Worm (Caenorhabditis elegans) whole organism, young adult: Measurements from ENCODE around the gene T23F6.5.

Experiments used
- B0019.2 ChIP-seq: fragments of 200-800 bp; sonication (Bioruptor generic); conservative IDR thresholded peaks from 2 replicates; pipeline ENCODE4 v1.3.6; 2022; ENCODE audit warnings: missing genetic modification reagents, missing genetic modification characterization, missing compliant biosample characterization
- B0261.1 ChIP-seq: sonication (generic microtip); optimal IDR thresholded peaks from 2 replicates; lab custom pipeline; 2016; ENCODE audit warnings: mild to moderate bottlenecking, missing genetic modification characterization, moderate library complexity, missing compliant biosample characterization
- C06A6.2 ChIP-seq: fragments of 200-800 bp; sonication (Bioruptor generic); conservative IDR thresholded peaks from 2 replicates; pipeline ENCODE4 v1.3.6; 2022; ENCODE audit warnings: missing genetic modification characterization, missing compliant biosample characterization
- F22D6.2 ChIP-seq: sonication (generic microtip); optimal IDR thresholded peaks from 2 replicates; lab custom pipeline; 2016; ENCODE audit warnings: mild to moderate bottlenecking, missing genetic modification characterization, missing compliant biosample characterization
- F33H1.4 ChIP-seq: fragments of 200-800 bp; sonication (Bioruptor generic); IDR thresholded peaks from 2 replicates; pipeline ENCODE4 v1.3.6; 2022; ENCODE audit warnings: missing genetic modification reagents, missing genetic modification characterization, missing compliant biosample characterization
- F52B5.7 ChIP-seq: sonication (generic microtip); optimal IDR thresholded peaks from 2 replicates; lab custom pipeline; 2016; ENCODE audit warnings: mild to moderate bottlenecking, missing genetic modification characterization, missing compliant biosample characterization
- F57C9.4 ChIP-seq: sonication (generic microtip); optimal IDR thresholded peaks from 2 replicates; lab custom pipeline; 2017; ENCODE audit warnings: mild to moderate bottlenecking, missing genetic modification characterization, missing compliant biosample characterization
- K11D2.4 ChIP-seq: fragments of 200-800 bp; sonication (Bioruptor generic); IDR thresholded peaks from 2 replicates; pipeline ENCODE4 v1.3.6; 2022; ENCODE audit warnings: missing genetic modification reagents, missing genetic modification characterization, missing compliant biosample characterization
- K12H6.12 ChIP-seq: fragments of 200-800 bp; sonication (Bioruptor generic); optimal IDR thresholded peaks from 2 replicates; lab custom pipeline; 2018; ENCODE audit warnings: mild to moderate bottlenecking, missing genetic modification characterization, missing compliant biosample characterization
- T07F8.4 ChIP-seq: sonication (generic microtip); optimal IDR thresholded peaks from 2 replicates; lab custom pipeline; 2016; ENCODE audit warnings: mild to moderate bottlenecking, missing genetic modification characterization, moderate library complexity, missing compliant biosample characterization
- Y53F4B.3 ChIP-seq: fragments of 200-800 bp; sonication (Bioruptor generic); IDR thresholded peaks from 2 replicates; pipeline ENCODE4 v1.3.6; 2022; ENCODE audit warnings: missing genetic modification reagents, missing genetic modification characterization, missing compliant biosample characterization
- Y53G8AR.9 ChIP-seq: fragments of 200-800 bp; sonication (Bioruptor generic); conservative IDR thresholded peaks from 2 replicates; pipeline ENCODE4 v1.3.6; 2022; ENCODE audit warnings: missing genetic modification reagents, missing genetic modification characterization, missing compliant biosample characterization
- akir-1 ChIP-seq: fragments of 200-800 bp; sonication (Bioruptor generic); optimal IDR thresholded peaks from 2 replicates; lab custom pipeline; 2018; ENCODE audit warnings: mild to moderate bottlenecking, missing genetic modification characterization, moderate library complexity, missing compliant biosample characterization
- ama-1 ChIP-seq, 3 experiments: fragments of 150-350 bp in 1 of 3; sonication (generic microtip) in 2 of 3; optimal IDR thresholded peaks; 2 replicates each; lab custom pipeline; 2014 to 2018; ENCODE audit warnings: missing biosample characterization in 2 of 3, missing genetic modification characterization in 2 of 3, missing genetic modification reagents in 2 of 3
- athp-1 ChIP-seq: sonication (generic microtip); optimal IDR thresholded peaks from 2 replicates; lab custom pipeline; 2017; ENCODE audit warnings: mild to moderate bottlenecking, missing genetic modification characterization, missing compliant biosample characterization
- attf-3 ChIP-seq: fragments of 200-800 bp; sonication (Bioruptor generic); conservative IDR thresholded peaks from 2 replicates; pipeline ENCODE4 v1.3.6; 2022; ENCODE audit warnings: missing genetic modification reagents, missing genetic modification characterization, missing compliant biosample characterization
- bed-1 ChIP-seq: fragments of 200-800 bp; sonication (Bioruptor generic); IDR thresholded peaks from 2 replicates; pipeline ENCODE4 v1.3.6; 2022; ENCODE audit warnings: missing genetic modification reagents, missing genetic modification characterization, missing compliant biosample characterization
- ccch-3 ChIP-seq: fragments of 200-800 bp; sonication (Bioruptor generic); optimal IDR thresholded peaks from 2 replicates; lab custom pipeline; 2018; ENCODE audit warnings: mild to moderate bottlenecking, missing genetic modification characterization, missing compliant biosample characterization
- ceh-27 ChIP-seq: fragments of 200-800 bp; sonication (Bioruptor generic); optimal IDR thresholded peaks from 2 replicates; lab custom pipeline; 2018; ENCODE audit warnings: mild to moderate bottlenecking, missing genetic modification characterization, moderate library complexity, missing compliant biosample characterization
- ceh-58 ChIP-seq: fragments of 200-800 bp; sonication (Bioruptor generic); IDR thresholded peaks from 2 replicates; pipeline ENCODE4 v1.3.6; 2022; ENCODE audit warnings: missing genetic modification characterization, missing compliant biosample characterization
- ceh-79 ChIP-seq: sonication (generic microtip); optimal IDR thresholded peaks from 2 replicates; lab custom pipeline; 2017; ENCODE audit warnings: mild to moderate bottlenecking, missing genetic modification characterization, missing compliant biosample characterization
- chd-7 ChIP-seq: sonication (generic microtip); optimal IDR thresholded peaks from 2 replicates; lab custom pipeline; 2016; ENCODE audit warnings: mild to moderate bottlenecking, missing genetic modification characterization, moderate library complexity, missing compliant biosample characterization
- dox-1 ChIP-seq: fragments of 200-800 bp; sonication (Bioruptor generic); IDR thresholded peaks from 2 replicates; pipeline ENCODE4 v1.3.6; 2022; ENCODE audit warnings: missing genetic modification reagents, missing genetic modification characterization, missing compliant biosample characterization
- egl-44 ChIP-seq: fragments of 200-800 bp; sonication (Bioruptor generic); IDR thresholded peaks from 2 replicates; pipeline ENCODE4 v1.3.6; 2022; ENCODE audit warnings: missing genetic modification reagents, missing genetic modification characterization, missing compliant biosample characterization
- gei-17 ChIP-seq: fragments of 200-800 bp; sonication (Bioruptor generic); optimal IDR thresholded peaks from 2 replicates; lab custom pipeline; 2018; ENCODE audit warnings: mild to moderate bottlenecking, missing genetic modification characterization, missing compliant biosample characterization
- hlh-12 ChIP-seq: sonication (generic microtip); optimal IDR thresholded peaks from 2 replicates; lab custom pipeline; 2016; ENCODE audit warnings: missing genetic modification characterization, missing compliant biosample characterization
- hrde-1 ChIP-seq: sonication (generic microtip); optimal IDR thresholded peaks from 2 replicates; lab custom pipeline; 2016; ENCODE audit warnings: missing genetic modification characterization, mild to moderate bottlenecking, missing compliant biosample characterization, moderate library complexity, missing genotype, missing genetic modification reagents, borderline replicate concordance
- lin-35 ChIP-seq, 3 experiments: fragments of 150-350 bp in 2 of 3; sonication (generic microtip) in 1 of 3; optimal IDR thresholded peaks; 2 replicates each; lab custom pipeline; 2014 to 2018; ENCODE audit warnings: missing biosample characterization in 3 of 3, missing genetic modification characterization in 3 of 3, missing genetic modification reagents in 3 of 3
- lin-54 ChIP-seq: fragments of 200-800 bp; sonication (Bioruptor generic); optimal IDR thresholded peaks from 2 replicates; lab custom pipeline; 2018; ENCODE audit warnings: mild to moderate bottlenecking, missing genetic modification characterization, missing compliant biosample characterization
- madf-10 ChIP-seq: sonication (generic microtip); optimal IDR thresholded peaks from 2 replicates; lab custom pipeline; 2016; ENCODE audit warnings: mild to moderate bottlenecking, missing genetic modification characterization, missing compliant biosample characterization
- madf-8 ChIP-seq: fragments of 200-800 bp; sonication (Bioruptor generic); conservative IDR thresholded peaks from 2 replicates; pipeline ENCODE4 v1.3.6; 2022; ENCODE audit warnings: missing genetic modification reagents, missing genetic modification characterization, missing compliant biosample characterization
- mes-4 ChIP-seq: sonication (generic microtip); optimal IDR thresholded peaks from 2 replicates; lab custom pipeline; 2016; ENCODE audit warnings: missing genotype, missing genetic modification characterization, missing compliant biosample characterization
- nfya-1 ChIP-seq: sonication (generic microtip); optimal IDR thresholded peaks from 2 replicates; lab custom pipeline; 2017; ENCODE audit warnings: antibody characterized with exemption, missing compliant biosample characterization, missing genetic modification characterization, borderline replicate concordance; ENCODE audit not compliant: insufficient read depth
- nhr-80 ChIP-seq: sonication (generic microtip); optimal IDR thresholded peaks from 2 replicates; lab custom pipeline; 2016; ENCODE audit warnings: missing genetic modification characterization, missing compliant biosample characterization
- pbrm-1 ChIP-seq: fragments of 200-800 bp; sonication (Bioruptor generic); IDR thresholded peaks from 2 replicates; pipeline ENCODE4 v1.3.6; 2022; ENCODE audit warnings: missing genetic modification reagents, missing genetic modification characterization, missing compliant biosample characterization
- pha-4 ChIP-seq: fragments of 150-350 bp; sonication (generic microtip); optimal IDR thresholded peaks from 2 replicates; lab custom pipeline; 2014; ENCODE audit warnings: missing biosample characterization, missing genetic modification reagents, missing genetic modification characterization
- rec-8 ChIP-seq, 2 experiments: sonication (generic microtip); optimal IDR thresholded peaks; 2 replicates each; lab custom pipeline; 2016; ENCODE audit warnings: mild to moderate bottlenecking in 2 of 2, missing genetic modification characterization in 2 of 2, missing genetic modification reagents in 2 of 2, missing genotype in 2 of 2, missing biosample characterization in 1 of 2, missing compliant biosample characterization in 1 of 2, moderate library complexity in 1 of 2
- snpc-1.1 ChIP-seq: sonication (generic microtip); optimal IDR thresholded peaks from 2 replicates; lab custom pipeline; 2017; ENCODE audit warnings: missing genetic modification characterization, mild to moderate bottlenecking, missing compliant biosample characterization, antibody characterized with exemption, moderate library complexity, missing genotype, missing genetic modification reagents; ENCODE audit not compliant: insufficient read depth
- sptf-2 ChIP-seq: fragments of 200-800 bp; sonication (Bioruptor generic); optimal IDR thresholded peaks from 2 replicates; lab custom pipeline; 2018; ENCODE audit warnings: mild to moderate bottlenecking, missing genetic modification characterization, missing compliant biosample characterization
- tbp1 ChIP-seq: fragments of 200-800 bp; sonication (Bioruptor generic); optimal IDR thresholded peaks from 2 replicates; lab custom pipeline; 2018; ENCODE audit warnings: mild to moderate bottlenecking, missing genetic modification characterization, missing compliant biosample characterization
- tlf-1 ChIP-seq: fragments of 200-800 bp; sonication (Bioruptor generic); optimal IDR thresholded peaks from 2 replicates; lab custom pipeline; 2018; ENCODE audit warnings: mild to moderate bottlenecking, missing genetic modification characterization, missing compliant biosample characterization
- zfh-2 ChIP-seq: fragments of 200-800 bp; sonication (Bioruptor generic); conservative IDR thresholded peaks from 2 replicates; pipeline ENCODE4 v1.3.6; 2022; ENCODE audit warnings: missing genetic modification reagents, missing genetic modification characterization, missing compliant biosample characterization
- ztf-18 ChIP-seq: sonication (generic microtip); optimal IDR thresholded peaks from 2 replicates; lab custom pipeline; 2016; ENCODE audit warnings: missing genotype, mild to moderate bottlenecking, missing genetic modification characterization, missing compliant biosample characterization
- ztf-22 ChIP-seq: fragments of 200-800 bp; sonication (Bioruptor generic); optimal IDR thresholded peaks from 2 replicates; lab custom pipeline; 2018; ENCODE audit warnings: mild to moderate bottlenecking, missing genetic modification characterization, moderate library complexity, missing compliant biosample characterization
- ztf-28 ChIP-seq: fragments of 200-800 bp; sonication (Bioruptor generic); IDR thresholded peaks from 2 replicates; pipeline ENCODE4 v1.3.6; 2022; ENCODE audit warnings: missing genetic modification reagents, missing genetic modification characterization, missing compliant biosample characterization
- ztf-6 ChIP-seq: fragments of 200-800 bp; sonication (Bioruptor generic); IDR thresholded peaks from 2 replicates; pipeline ENCODE4 v1.3.6; 2022; ENCODE audit warnings: missing genetic modification reagents, missing genetic modification characterization, missing compliant biosample characterization

T23F6.5 gene

ce11 chrIV:12773519-12773918, 32.2 kb upstream of the T23F6.5 start, which contains the start of gene unc-31:
Gene unc-31 (plus strand): TSS chrIV:12773867.
- TF ChIP-seq ceh-58 (GFP tag; lab: Robert Waterston, UW) (no peak), B0019.2 (no peak), nhr-80 (tag; lab: Kevin White, UChicago) (no peak), K12H6.12 (tag; lab: Kevin White, UChicago) (no peak), F52B5.7 (no peak)

- TF ChIP-seq ceh-58 (GFP tag; lab: Robert Waterston, UW) (no peak), rec-8 (tag; optimal IDR thresholded peaks at IDR 0.05; lab: Kevin White, UChicago) (no peak), F33H1.4 (no peak), F52B5.7 (no peak), ama-1 (optimal IDR thresholded peaks at IDR 0.05; lab: Kevin White, UChicago) (no peak), ama-1 (GFP tag; optimal IDR thresholded peaks at IDR 0.05; lab: Kevin White, UChicago) (no peak), nfya-1 (no peak), akir-1 (no peak), F22D6.2 (tag; lab: Kevin White, UChicago) (no peak), Y53F4B.3 (GFP tag; lab: Robert Waterston, UW) (no peak), F57C9.4 (tag; lab: Kevin White, UChicago) (no peak), ceh-27 (GFP tag; lab: Kevin White, UChicago) (peak; percentile 51), C06A6.2 (GFP tag; lab: Robert Waterston, UW) (no peak), gei-17 (GFP tag; lab: Kevin White, UChicago) (no peak), K12H6.12 (tag; lab: Kevin White, UChicago) (peak; percentile 73), bed-1 (GFP tag; lab: Robert Waterston, UW) (no peak), zfh-2 (peak; percentile 97), ztf-6 (GFP tag; lab: Robert Waterston, UW) (peak; percentile 26; the same call in 1 of the 2 replicates), Y53G8AR.9 (GFP tag; lab: Robert Waterston, UW) (no peak), mes-4 (no peak), lin-35 (GFP tag; optimal IDR thresholded peaks at IDR 0.05; lab: Kevin White, UChicago) (peak in 1 of 3 experiments; percentile 41), tbp1 (no peak), ztf-18 (no peak), lin-54 (GFP tag; lab: Kevin White, UChicago) (no peak), madf-10 (tag; lab: Kevin White, UChicago) (peak; percentile 47), attf-3 (GFP tag; lab: Robert Waterston, UW) (0 out of 2 replicates have a peak, but pooled peaks have one; percentile 49), athp-1 (tag; lab: Kevin White, UChicago) (no peak), K11D2.4 (GFP tag; lab: Robert Waterston, UW) (0 out of 2 replicates have a peak, but pooled peaks have one; percentile 40), B0261.1 (no peak), madf-8 (GFP tag; lab: Robert Waterston, UW) (no peak), tlf-1 (GFP tag; lab: Kevin White, UChicago) (no peak), dox-1 (GFP tag; lab: Robert Waterston, UW) (no peak), ztf-22 (GFP tag; lab: Kevin White, UChicago) (no peak), ceh-79 (tag; lab: Kevin White, UChicago) (no peak), hlh-12 (tag; lab: Kevin White, UChicago) (no peak), chd-7 (peak; percentile 15), pha-4 (tag; lab: Kevin White, UChicago) (no peak), pbrm-1 (GFP tag; lab: Robert Waterston, UW) (0 out of 2 replicates have a peak, but pooled peaks have one; percentile 57), ztf-28 (no peak), hrde-1 (tag; lab: Kevin White, UChicago) (no peak), snpc-1.1 (tag; lab: Kevin White, UChicago) (no peak), T07F8.4 (tag; lab: Kevin White, UChicago) (no peak), egl-44 (GFP tag; lab: Robert Waterston, UW) (no peak), ccch-3 (GFP tag; lab: Kevin White, UChicago) (no peak), sptf-2 (GFP tag; lab: Kevin White, UChicago) (no peak)
These were observed 30.1 kb upstream of the T23F6.5 start for ce11 chrIV:12771414-12771813.
